Worm (Caenorhabditis elegans): ENCODE results near the gene ife-3.

ife-3 gene

ce11 chrV:37729-38128, 30.1 kb upstream of the ife-3 start:
- TF ChIP-seq flh-1 (GFP tag; optimal IDR thresholded peaks at IDR 0.05) (no peak), ceh-39 (tag; optimal IDR thresholded peaks at IDR 0.05) (no peak), ceh-83 (GFP tag; optimal IDR thresholded peaks at IDR 0.05) (no peak), unc-39 (tag; optimal IDR thresholded peaks at IDR 0.05) (no peak), sem-2 (GFP tag; optimal IDR thresholded peaks at IDR 0.05) (no peak), M03D4.4 (tag; optimal IDR thresholded peaks at IDR 0.05) (no peak), snpc-4 (tag; optimal IDR thresholded peaks at IDR 0.05) (no peak), unc-62 (GFP tag; optimal IDR thresholded peaks at IDR 0.05) (no peak), nhr-237 (tag; optimal IDR thresholded peaks at IDR 0.05) (no peak)

DNA sequence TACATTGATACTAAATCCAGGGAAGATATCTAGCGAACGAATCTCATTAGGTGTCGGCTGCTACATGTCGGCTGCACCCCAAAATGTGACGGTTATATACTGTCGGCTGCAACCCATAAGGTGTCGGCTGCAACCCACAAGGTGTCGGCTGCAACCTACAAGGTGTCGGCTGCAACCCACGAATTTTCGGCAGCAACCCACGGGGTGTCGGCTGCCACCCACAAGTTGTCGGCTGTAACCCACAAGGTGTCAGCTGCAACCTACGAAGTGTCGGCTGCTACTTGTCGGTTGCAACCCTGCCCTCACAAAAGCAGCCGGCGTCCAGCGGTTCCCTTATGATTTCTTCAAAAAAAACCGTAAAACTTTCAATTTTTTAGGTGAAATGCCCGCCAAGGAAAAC, 22.2 kb upstream of the ife-3 start:
- TF ChIP-seq ceh-83 (GFP tag; optimal IDR thresholded peaks at IDR 0.05) = no peak
- TF ChIP-seq nhr-12 (tag; optimal IDR thresholded peaks at IDR 0.05) = no peak

ce11 chrV:28270-28669, 20.6 kb upstream of the ife-3 start:
- TF ChIP-seq ceh-43 (GFP tag; optimal IDR thresholded peaks at IDR 0.05) = no peak
- no peak for TF ChIP-seq ham-2 (GFP tag; optimal IDR thresholded peaks at IDR 0.05)
- no peak for TF ChIP-seq sptf-1 (tag; optimal IDR thresholded peaks at IDR 0.05)
- no peak for TF ChIP-seq ces-1 (GFP tag; optimal IDR thresholded peaks at IDR 0.05)
- TF ChIP-seq ztf-11 (tag; optimal IDR thresholded peaks at IDR 0.05) = no peak
- no peak for TF ChIP-seq mep-1 (tag; optimal IDR thresholded peaks at IDR 0.05)
- no peak for TF ChIP-seq snpc-4 (tag; optimal IDR thresholded peaks at IDR 0.05)
- TF ChIP-seq mls-2 (tag; optimal IDR thresholded peaks at IDR 0.05) = no peak
- TF ChIP-seq hlh-1 (tag; optimal IDR thresholded peaks at IDR 0.05) = no peak
- TF ChIP-seq elt-3 (tag; optimal IDR thresholded peaks at IDR 0.05) = no peak
- no peak for TF ChIP-seq unc-62 (GFP tag; optimal IDR thresholded peaks at IDR 0.05)
- TF ChIP-seq ceh-39 (tag; optimal IDR thresholded peaks at IDR 0.05) = no peak
- TF ChIP-seq nhr-237 (tag; optimal IDR thresholded peaks at IDR 0.05) = no peak
- TF ChIP-seq nhr-76 (tag; optimal IDR thresholded peaks at IDR 0.05) = no peak
- TF ChIP-seq zip-8 (tag; optimal IDR thresholded peaks at IDR 0.05) = no peak
- no peak for TF ChIP-seq lin-32 (GFP tag; optimal IDR thresholded peaks at IDR 0.05)
- TF ChIP-seq elt-1 (tag; optimal IDR thresholded peaks at IDR 0.05; ENCODE audit: borderline replicate concordance, insufficient read depth) = no peak

DNA sequence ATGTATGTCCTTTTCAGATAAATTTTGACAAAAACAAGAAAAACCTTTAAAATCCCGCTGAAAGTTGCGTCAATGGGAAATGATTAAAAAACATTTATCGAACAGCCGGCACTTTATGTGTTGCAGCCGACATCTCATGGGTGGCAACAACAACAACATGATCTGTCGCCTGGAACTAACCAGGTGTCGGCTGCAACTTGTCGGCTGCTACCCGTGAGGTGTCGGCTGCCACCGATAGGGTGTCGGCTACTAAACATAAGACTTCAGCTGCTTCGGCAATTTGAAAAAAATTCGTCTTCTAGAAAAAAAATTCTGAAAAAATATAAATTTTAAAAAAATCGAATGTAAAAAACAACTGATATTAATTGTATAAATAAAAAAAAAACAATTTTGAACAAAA, 20.0 kb upstream of the ife-3 start:
- TF ChIP-seq lin-32 (GFP tag; optimal IDR thresholded peaks at IDR 0.05) (no peak), elt-1 (tag; optimal IDR thresholded peaks at IDR 0.05; ENCODE audit: borderline replicate concordance, insufficient read depth) (no peak), M03D4.4 (tag; optimal IDR thresholded peaks at IDR 0.05) (no peak), bed-3 (GFP tag; optimal IDR thresholded peaks at IDR 0.05) (no peak), ceh-39 (tag; optimal IDR thresholded peaks at IDR 0.05) (no peak), nhr-76 (tag; optimal IDR thresholded peaks at IDR 0.05) (no peak), flh-1 (GFP tag; optimal IDR thresholded peaks at IDR 0.05) (no peak), tbx-8 (GFP tag; optimal IDR thresholded peaks at IDR 0.05) (no peak), nhr-12 (tag; optimal IDR thresholded peaks at IDR 0.05) (no peak), sem-2 (GFP tag; optimal IDR thresholded peaks at IDR 0.05) (no peak), mab-5 (tag; optimal IDR thresholded peaks at IDR 0.05) (no peak), unc-39 (tag; optimal IDR thresholded peaks at IDR 0.05) (no peak), hlh-1 (tag; optimal IDR thresholded peaks at IDR 0.05) (no peak), ceh-83 (GFP tag; optimal IDR thresholded peaks at IDR 0.05) (no peak)

ce11 chrV:24181-24580, 16.6 kb upstream of the ife-3 start:
- TF ChIP-seq lin-32 (GFP tag; optimal IDR thresholded peaks at IDR 0.05) = no peak
- TF ChIP-seq M03D4.4 (tag; optimal IDR thresholded peaks at IDR 0.05) = no peak
- TF ChIP-seq tbx-8 (GFP tag; optimal IDR thresholded peaks at IDR 0.05) = no peak
- no peak for TF ChIP-seq bed-3 (GFP tag; optimal IDR thresholded peaks at IDR 0.05)
- no peak for TF ChIP-seq elt-1 (tag; optimal IDR thresholded peaks at IDR 0.05; ENCODE audit: borderline replicate concordance, insufficient read depth)
- no peak for TF ChIP-seq unc-39 (tag; optimal IDR thresholded peaks at IDR 0.05)
- no peak for TF ChIP-seq zip-8 (tag; optimal IDR thresholded peaks at IDR 0.05)
- no peak for TF ChIP-seq nhr-237 (tag; optimal IDR thresholded peaks at IDR 0.05)
- no peak for TF ChIP-seq unc-120 (tag; optimal IDR thresholded peaks at IDR 0.05; ENCODE audit: poor library complexity, severe bottlenecking)
- no peak for TF ChIP-seq blmp-1 (tag; optimal IDR thresholded peaks at IDR 0.05)
- no peak for TF ChIP-seq pha-4 (tag; optimal IDR thresholded peaks at IDR 0.05)
- no peak for TF ChIP-seq snpc-4 (tag; optimal IDR thresholded peaks at IDR 0.05)
- no peak for TF ChIP-seq mls-2 (tag; optimal IDR thresholded peaks at IDR 0.05)
- TF ChIP-seq ceh-83 (GFP tag; optimal IDR thresholded peaks at IDR 0.05) = no peak
- no peak for TF ChIP-seq elt-3 (tag; optimal IDR thresholded peaks at IDR 0.05)
- TF ChIP-seq lsy-2 (tag; optimal IDR thresholded peaks at IDR 0.05) = no peak
- no peak for TF ChIP-seq drap-1 (GFP tag; optimal IDR thresholded peaks at IDR 0.05)
- no peak for TF ChIP-seq nhr-28 (tag; optimal IDR thresholded peaks at IDR 0.05)
- no peak for TF ChIP-seq sem-2 (GFP tag; optimal IDR thresholded peaks at IDR 0.05)
